Fruit fly (Drosophila melanogaster) S2 (cell line): ENCODE results near the gene CG17163.

Source experiments
- CG8478 ChIP-seq: fragments of >200 bp; optimal IDR thresholded peaks from 2 replicates; lab custom pipeline; 2018
- CTCF ChIP-seq, 2 experiments: fragments of >200 bp; optimal IDR thresholded peaks; 2 replicates each; lab custom pipeline; 2018

DNA sequence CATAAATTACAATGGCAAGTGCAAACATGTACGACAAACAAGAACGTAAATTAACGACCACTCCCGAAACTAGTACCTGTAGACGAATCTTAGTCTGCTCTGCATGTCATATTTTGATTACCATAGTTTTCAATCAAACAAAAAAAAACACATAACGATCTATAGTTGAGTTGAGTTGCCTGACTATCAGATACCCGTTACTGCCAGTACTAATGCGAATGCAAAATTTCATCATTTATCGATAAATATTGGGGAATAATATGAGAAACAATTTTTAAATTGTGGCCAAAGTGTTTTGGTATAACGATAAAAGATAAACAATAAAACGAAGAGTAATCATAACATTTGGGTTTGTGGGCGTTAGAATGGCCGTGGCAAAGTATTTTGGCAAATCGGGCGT, 8.0 kb upstream of the CG17163 start:
- TF ChIP-seq CTCF (optimal IDR thresholded peaks at IDR 0.05; lab: Kevin White, UChicago): no peak
- TF ChIP-seq CG8478 (lab: Kevin White, UChicago): no peak
